Fruit fly (Drosophila melanogaster): ENCODE results near the gene Spp.

Gene Spp

DNA sequence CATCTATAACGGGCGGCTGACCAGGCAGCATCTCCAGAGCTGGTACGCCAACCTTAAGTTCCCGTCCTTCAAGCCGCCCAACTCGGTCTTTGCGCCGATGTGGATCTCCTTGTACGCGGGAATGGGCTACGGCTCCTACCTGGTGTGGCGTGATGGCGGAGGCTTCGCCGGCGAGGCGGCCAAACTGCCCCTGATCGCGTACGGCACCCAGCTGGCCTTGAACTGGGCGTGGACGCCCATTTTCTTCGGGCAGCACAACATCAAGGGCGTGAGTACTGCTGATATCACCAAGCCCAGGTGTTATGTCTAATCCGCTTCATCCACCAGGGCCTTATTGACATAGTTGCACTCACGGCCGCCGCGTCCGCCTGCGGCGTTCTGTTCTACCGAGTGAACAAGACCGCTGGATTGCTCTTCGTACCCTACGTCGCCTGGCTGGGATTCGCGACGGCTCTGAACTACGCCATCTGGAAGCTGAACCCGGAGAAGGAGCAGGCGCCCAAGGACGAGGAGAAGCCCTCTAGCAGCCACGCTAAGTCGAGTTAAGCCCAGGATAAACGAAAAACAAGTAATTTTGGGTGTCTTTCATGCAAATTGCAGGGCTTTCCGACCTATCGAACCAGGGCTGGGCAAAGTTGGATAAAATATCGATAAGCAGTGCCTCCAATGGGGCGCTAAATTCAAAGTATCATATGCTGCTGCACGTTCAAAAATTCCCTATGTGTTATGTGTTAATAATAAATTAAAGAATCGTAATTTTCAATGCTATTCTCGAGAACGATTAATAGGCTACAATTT, 15.5 kb upstream of the Spp start, which contains the start of gene rempA (continued):
- TF ChIP-seq CG11696 (GFP tag; IDR thresholded peaks at IDR 0.05) (no peak), trh (GFP tag; optimal IDR thresholded peaks at IDR 0.05) (no peak), corto (GFP tag; optimal IDR thresholded peaks at IDR 0.05) (no peak), Opbp (GFP tag; IDR thresholded peaks at IDR 0.05; ENCODE audit: partially characterized antibody) (peak; percentile 69; the same call in 2 of the 3 replicates), E2f1 (GFP tag; IDR thresholded peaks at IDR 0.05) (no peak), CG17802 (tag; optimal IDR thresholded peaks at IDR 0.05) (no peak), CG16813 (GFP tag; IDR thresholded peaks at IDR 0.05; ENCODE audit: partially characterized antibody) (peak; percentile 59; the same call in 2 of the 3 replicates), CG7745 (tag; optimal IDR thresholded peaks at IDR 0.05) (no peak), CG15479 (GFP tag; optimal IDR thresholded peaks at IDR 0.05) (no peak), CG13296 (GFP tag; optimal IDR thresholded peaks at IDR 0.05) (no peak), MBD-R2 (GFP tag; IDR thresholded peaks at IDR 0.05) (peak; percentile 66), ase (GFP tag; IDR thresholded peaks at IDR 0.05) (no peak), CG4282 (GFP tag; optimal IDR thresholded peaks at IDR 0.05) (no peak), CG12299 (tag; optimal IDR thresholded peaks at IDR 0.05) (no peak), Pdp1 (GFP tag; optimal IDR thresholded peaks at IDR 0.05) (no peak), ara (GFP tag; IDR thresholded peaks at IDR 0.05) (no peak), CG2120 (GFP tag; optimal IDR thresholded peaks at IDR 0.05) (no peak), CG7963 (GFP tag; IDR thresholded peaks at IDR 0.05; ENCODE audit: partially characterized antibody) (peak; percentile 53; the same call in 1 of the 3 replicates), D19B (GFP tag; optimal IDR thresholded peaks at IDR 0.05) (no peak), mam (GFP tag; optimal IDR thresholded peaks at IDR 0.05) (no peak), Mad (GFP tag; optimal IDR thresholded peaks at IDR 0.05) (no peak), ci (GFP tag; IDR thresholded peaks at IDR 0.05) (no peak), unpg (GFP tag; optimal IDR thresholded peaks at IDR 0.05) (no peak), cato (GFP tag; optimal IDR thresholded peaks at IDR 0.05; ENCODE audit: borderline replicate concordance) (no peak), CG3407 (GFP tag; optimal IDR thresholded peaks at IDR 0.05) (no peak), CG34422 (GFP tag; IDR thresholded peaks at IDR 0.05) (0 out of 3 replicates have a peak, but pooled peaks have one; percentile 33), CG30020 (tag; optimal IDR thresholded peaks at IDR 0.05) (no peak), Elba2 (GFP tag; optimal IDR thresholded peaks at IDR 0.05) (no peak), tgo (GFP tag; IDR thresholded peaks at IDR 0.05) (no peak), Abd-B (GFP tag; optimal IDR thresholded peaks at IDR 0.05) (no peak), hbn (GFP tag; IDR thresholded peaks at IDR 0.05; ENCODE audit: partially characterized antibody) (peak; percentile 47), CG3065 (GFP tag; optimal IDR thresholded peaks at IDR 0.05) (no peak), tna (GFP tag; IDR thresholded peaks at IDR 0.05; ENCODE audit: partially characterized antibody) (peak; percentile 28; the same call in 1 of the 2 replicates), CrebB (tag; optimal IDR thresholded peaks at IDR 0.05) (no peak), dati (GFP tag; IDR thresholded peaks at IDR 0.05) (no peak), Dip3 (GFP tag; optimal IDR thresholded peaks at IDR 0.05) (no peak), Bteb2 (GFP tag; optimal IDR thresholded peaks at IDR 0.05) (no peak), Sin3A (optimal IDR thresholded peaks at IDR 0.05) (peak; percentile 30), mld (GFP tag; IDR thresholded peaks at IDR 0.05; ENCODE audit: partially characterized antibody) (no peak), B-H1 (GFP tag; IDR thresholded peaks at IDR 0.05) (no peak), hkb (optimal IDR thresholded peaks at IDR 0.05) (no peak), hkb (GFP tag; IDR thresholded peaks at IDR 0.05) (0 out of 2 replicates have a peak, but pooled peaks have one; percentile 9), p53 (GFP tag; optimal IDR thresholded peaks at IDR 0.05) (no peak), nmo (GFP tag; optimal IDR thresholded peaks at IDR 0.05) (no peak), insv (GFP tag; optimal IDR thresholded peaks at IDR 0.05) (no peak), ttk (GFP tag; IDR thresholded peaks at IDR 0.05) (no peak), Nf-YC (tag; optimal IDR thresholded peaks at IDR 0.05) (no peak), unc-4 (GFP tag; IDR thresholded peaks at IDR 0.05; ENCODE audit: partially characterized antibody) (peak; percentile 74), CG14860 (GFP tag; IDR thresholded peaks at IDR 0.05; ENCODE audit: partially characterized antibody) (peak; percentile 54; the same call in 2 of the 3 replicates)

Measured in whole organism, embryonic.